Fruit fly (Drosophila melanogaster): ENCODE data around the gene CG8034.

DNA sequence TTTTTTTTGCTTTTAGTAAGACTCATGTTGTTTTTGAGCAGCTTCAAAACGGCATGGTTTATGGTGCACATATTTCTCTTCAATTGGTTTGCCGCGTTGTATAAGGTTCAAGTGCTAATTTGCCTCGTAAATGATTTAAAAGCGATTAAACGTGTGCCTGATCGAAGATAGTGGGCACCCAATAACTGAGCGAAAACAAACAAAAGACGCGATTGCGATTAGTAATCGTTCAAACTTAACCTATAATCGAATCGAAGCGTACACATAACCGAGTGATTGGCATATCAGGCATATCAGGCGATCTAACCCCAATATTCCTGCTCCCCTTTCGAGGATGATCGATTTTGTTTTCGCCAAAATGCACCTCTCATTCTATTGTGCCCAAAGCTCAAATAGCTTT is 3.9 kb downstream of the CG8034 start:
- no peak for TF ChIP-seq CG7045 (GFP tag; optimal IDR thresholded peaks at IDR 0.05)
- no peak for TF ChIP-seq pad (GFP tag; optimal IDR thresholded peaks at IDR 0.05)
- no peak for TF ChIP-seq CG1620 (GFP tag; optimal IDR thresholded peaks at IDR 0.05)
- TF ChIP-seq Hr96 (GFP tag; optimal IDR thresholded peaks at IDR 0.05): no peak
- TF ChIP-seq CG33017 (tag; optimal IDR thresholded peaks at IDR 0.05): no peak
- no peak for TF ChIP-seq CG7101 (tag; optimal IDR thresholded peaks at IDR 0.05)
- TF ChIP-seq Mnt (GFP tag; optimal IDR thresholded peaks at IDR 0.05): peak; percentile 26
- no peak for TF ChIP-seq tj (GFP tag; optimal IDR thresholded peaks at IDR 0.05)
- TF ChIP-seq Clk (GFP tag; optimal IDR thresholded peaks at IDR 0.05): no peak
- TF ChIP-seq cic (GFP tag; optimal IDR thresholded peaks at IDR 0.05): no peak
- no peak for TF ChIP-seq toe (GFP tag; optimal IDR thresholded peaks at IDR 0.05)
- TF ChIP-seq kay (GFP tag; ENCODE audit: borderline replicate concordance): no peak
